Fruit fly (Drosophila melanogaster): Measurements from ENCODE around the gene CG13847.

CG13847 gene

dm6 chr3R:22411879-22412587 is 23.9 kb downstream of the CG13847 start:
- no peak for TF ChIP-seq Sin3A (optimal IDR thresholded peaks at IDR 0.05)
- TF ChIP-seq insv (optimal IDR thresholded peaks at IDR 0.05), result no peak
- TF ChIP-seq psq (optimal IDR thresholded peaks at IDR 0.05), result no peak
- TF ChIP-seq ttk (optimal IDR thresholded peaks at IDR 0.05), result no peak

- no peak for TF ChIP-seq Sin3A (optimal IDR thresholded peaks at IDR 0.05)
These were observed 25.2 kb downstream of the CG13847 start, which contains the start of the genes CG13850 and lqfR for dm6 chr3R:22410537-22411360. Gene CG13850, minus strand, starts transcription at chr3R:22410915. Gene lqfR, plus strand, starts transcription at chr3R:22411301.

- no peak for TF ChIP-seq psq (optimal IDR thresholded peaks at IDR 0.05)
- TF ChIP-seq h (optimal IDR thresholded peaks at IDR 0.05), result no peak
These were observed 30.3 kb downstream of the CG13847 start, which contains the start of gene CG13855 for dm6 chr3R:22405639-22406038. Gene CG13855, plus strand, starts transcription at chr3R:22405939.

- TF ChIP-seq ttk (optimal IDR thresholded peaks at IDR 0.05) (no peak), Sin3A (optimal IDR thresholded peaks at IDR 0.05) (no peak)
These were observed 33.6 kb downstream of the CG13847 start, which contains the start of gene CG13856 for dm6 chr3R:22402355-22402754. Gene CG13856, plus strand, starts transcription at chr3R:22402655.

- TF ChIP-seq ttk (optimal IDR thresholded peaks at IDR 0.05) (no peak), insv (optimal IDR thresholded peaks at IDR 0.05) (no peak), h (optimal IDR thresholded peaks at IDR 0.05) (no peak), Myc (optimal IDR thresholded peaks at IDR 0.05) (no peak), Sin3A (optimal IDR thresholded peaks at IDR 0.05) (no peak), psq (optimal IDR thresholded peaks at IDR 0.05) (no peak)
These were observed 35.7 kb downstream of the CG13847 start for dm6 chr3R:22400246-22400645.

- TF ChIP-seq Myc (optimal IDR thresholded peaks at IDR 0.05), result no peak
- no peak for TF ChIP-seq insv (optimal IDR thresholded peaks at IDR 0.05)
- no peak for TF ChIP-seq h (optimal IDR thresholded peaks at IDR 0.05)
These were observed 38.8 kb downstream of the CG13847 start for dm6 chr3R:22397068-22397700.

- no peak for TF ChIP-seq Myc (optimal IDR thresholded peaks at IDR 0.05)
These were observed 39.6 kb downstream of the CG13847 start for dm6 chr3R:22396238-22396772.

dm6 chr3R:22395409-22396178 is 40.4 kb downstream of the CG13847 start:
- TF ChIP-seq Sin3A (optimal IDR thresholded peaks at IDR 0.05), result no peak
- TF ChIP-seq insv (optimal IDR thresholded peaks at IDR 0.05), result no peak
- TF ChIP-seq Myc (optimal IDR thresholded peaks at IDR 0.05), result no peak
- no peak for TF ChIP-seq psq (optimal IDR thresholded peaks at IDR 0.05)
- TF ChIP-seq h (optimal IDR thresholded peaks at IDR 0.05), result no peak
- TF ChIP-seq ttk (optimal IDR thresholded peaks at IDR 0.05), result no peak

dm6 chr3R:22394004-22394403 is 41.9 kb downstream of the CG13847 start, which contains the start of gene CG13857:
Gene CG13857, minus strand, starts transcription at chr3R:22394104.
- TF ChIP-seq insv (optimal IDR thresholded peaks at IDR 0.05) (no peak), Sin3A (optimal IDR thresholded peaks at IDR 0.05) (no peak), ttk (optimal IDR thresholded peaks at IDR 0.05) (no peak), h (optimal IDR thresholded peaks at IDR 0.05) (no peak), Myc (optimal IDR thresholded peaks at IDR 0.05) (no peak), psq (optimal IDR thresholded peaks at IDR 0.05) (no peak)

- no peak for TF ChIP-seq insv (optimal IDR thresholded peaks at IDR 0.05)
- no peak for TF ChIP-seq ttk (optimal IDR thresholded peaks at IDR 0.05)
- no peak for TF ChIP-seq psq (optimal IDR thresholded peaks at IDR 0.05)
- no peak for TF ChIP-seq h (optimal IDR thresholded peaks at IDR 0.05)
- TF ChIP-seq Sin3A (optimal IDR thresholded peaks at IDR 0.05), result no peak
- no peak for TF ChIP-seq Myc (optimal IDR thresholded peaks at IDR 0.05)
These were observed 45.8 kb downstream of the CG13847 start for dm6 chr3R:22390109-22390508.

dm6 chr3R:22389614-22390013 is 46.3 kb downstream of the CG13847 start, which contains the start of the genes CAH8 and CG7059:
Gene CAH8, minus strand, starts transcription at chr3R:22389714.
Gene CG7059, plus strand, starts transcription at chr3R:22389780.
- TF ChIP-seq ttk (optimal IDR thresholded peaks at IDR 0.05), result no peak
- TF ChIP-seq Sin3A (optimal IDR thresholded peaks at IDR 0.05), result no peak
- no peak for TF ChIP-seq h (optimal IDR thresholded peaks at IDR 0.05)
- no peak for TF ChIP-seq psq (optimal IDR thresholded peaks at IDR 0.05)
- TF ChIP-seq Myc (optimal IDR thresholded peaks at IDR 0.05), result no peak
- no peak for TF ChIP-seq insv (optimal IDR thresholded peaks at IDR 0.05)

dm6 chr3R:22381735-22382134 is 54.2 kb downstream of the CG13847 start, which contains the start of gene Gpdh3:
Gene Gpdh3, plus strand, starts transcription at chr3R:22382035.
- TF ChIP-seq psq (optimal IDR thresholded peaks at IDR 0.05) (no peak), Myc (optimal IDR thresholded peaks at IDR 0.05) (no peak), h (optimal IDR thresholded peaks at IDR 0.05) (no peak), insv (optimal IDR thresholded peaks at IDR 0.05) (no peak), Sin3A (optimal IDR thresholded peaks at IDR 0.05) (no peak), ttk (optimal IDR thresholded peaks at IDR 0.05) (no peak)
